Fruit fly (Drosophila melanogaster): Measurements from ENCODE around the gene CG14015.
A peak's percentile ranks its signal among the peaks of the same experiment; 100 is the strongest.

CG14015 gene

dm6 chr2L:5489757-5490359 lies 49.1 kb downstream of the CG14015 start (continued):
- TF ChIP-seq svp (GFP tag) (peak; percentile 51), CG1621 (tag; optimal IDR thresholded peaks at IDR 0.05) (no peak), CG31627 (GFP tag; optimal IDR thresholded peaks at IDR 0.05) (no peak), CG3919 (GFP tag; optimal IDR thresholded peaks at IDR 0.05) (peak; percentile 62)

- TF ChIP-seq fd59A (GFP tag; optimal IDR thresholded peaks at IDR 0.05) = no peak
- TF ChIP-seq CG8319 (GFP tag; optimal IDR thresholded peaks at IDR 0.05) = no peak
- no peak for TF ChIP-seq Eip93F (GFP tag; optimal IDR thresholded peaks at IDR 0.05)
- TF ChIP-seq CG8119 (GFP tag; IDR thresholded peaks at IDR 0.05) = no peak
- no peak for TF ChIP-seq CG1621 (tag; optimal IDR thresholded peaks at IDR 0.05)
- no peak for TF ChIP-seq CG11902 (GFP tag; optimal IDR thresholded peaks at IDR 0.05)
- no peak for TF ChIP-seq CG31627 (GFP tag; optimal IDR thresholded peaks at IDR 0.05)
- TF ChIP-seq Eip78C (GFP tag) = no peak
- no peak for TF ChIP-seq Hr38 (GFP tag; optimal IDR thresholded peaks at IDR 0.05)
- TF ChIP-seq CG10631 (GFP tag; optimal IDR thresholded peaks at IDR 0.05) = no peak
- no peak for TF ChIP-seq cyc (GFP tag; optimal IDR thresholded peaks at IDR 0.05)
- TF ChIP-seq net (GFP tag; optimal IDR thresholded peaks at IDR 0.05) = no peak
- TF ChIP-seq lz (GFP tag; optimal IDR thresholded peaks at IDR 0.05) = no peak
- no peak for TF ChIP-seq fd85E (GFP tag; optimal IDR thresholded peaks at IDR 0.05)
- no peak for TF ChIP-seq CG9139 (GFP tag; optimal IDR thresholded peaks at IDR 0.05)
Observed at dm6 chr2L:5489084-5489617, 49.8 kb downstream of the CG14015 start.
